Fruit fly (Drosophila melanogaster): ENCODE results near the gene Gr66a.
A peak's percentile ranks its signal among the peaks of the same experiment; 100 is the strongest.

The Gr66a gene

DNA sequence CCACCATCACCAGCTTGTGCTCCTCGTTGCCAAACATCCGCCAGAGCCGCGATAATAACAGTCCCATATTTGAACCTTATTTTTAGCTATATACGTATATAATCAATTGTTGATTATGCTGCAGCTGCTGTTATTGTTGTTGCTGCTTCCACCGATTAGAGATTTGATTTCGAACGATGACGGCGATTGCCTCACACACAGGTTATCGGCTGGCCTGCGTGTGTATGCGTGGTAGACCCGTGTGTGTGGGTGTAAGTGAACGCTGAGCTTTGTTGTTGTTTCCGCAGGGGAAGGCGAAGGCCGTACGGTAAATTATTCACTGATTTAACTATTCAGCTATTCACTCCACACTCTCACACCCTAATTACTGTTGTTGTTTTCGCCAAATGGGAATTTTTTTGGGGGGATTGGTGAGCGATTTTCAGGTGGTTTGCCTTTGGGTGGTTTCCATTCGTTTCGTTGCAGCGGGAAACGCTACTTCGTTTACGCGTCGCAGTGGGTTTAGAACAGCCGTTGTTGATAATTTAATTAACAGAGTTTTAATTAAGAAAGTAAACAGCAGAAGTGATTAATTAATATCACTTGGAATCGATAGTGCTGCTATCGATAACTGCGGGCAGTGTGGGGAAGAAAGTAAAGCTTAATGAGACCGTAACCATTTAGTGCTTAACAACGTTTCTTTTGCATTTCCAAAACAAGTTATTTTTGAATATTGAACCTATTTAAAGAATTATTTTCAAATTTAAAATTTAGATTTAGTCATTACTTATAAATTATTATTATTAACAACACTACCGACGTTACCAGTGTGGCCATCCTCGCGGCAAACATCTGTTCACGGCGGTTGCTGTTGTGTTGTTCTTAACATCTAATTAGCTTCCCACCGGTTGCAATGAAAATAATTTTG is 7.3 kb downstream of the Gr66a start, which contains the start of the genes Arl5 and CG13671 (continued):
- TF ChIP-seq CG7368 (GFP tag; optimal IDR thresholded peaks at IDR 0.05) (no peak), CG6792 (GFP tag; optimal IDR thresholded peaks at IDR 0.05) (peak; percentile 72), Gug (GFP tag; IDR thresholded peaks at IDR 0.05) (peak; percentile 70), Hr38 (GFP tag; optimal IDR thresholded peaks at IDR 0.05) (no peak), Hr4 (GFP tag; optimal IDR thresholded peaks at IDR 0.05) (peak; percentile 69), CG6808 (GFP tag; optimal IDR thresholded peaks at IDR 0.05) (peak; percentile 20), Blimp-1 (GFP tag; optimal IDR thresholded peaks at IDR 0.05) (no peak), spab (GFP tag; optimal IDR thresholded peaks at IDR 0.05) (no peak), Eip93F (GFP tag; optimal IDR thresholded peaks at IDR 0.05) (peak; percentile 58), CG3919 (GFP tag; optimal IDR thresholded peaks at IDR 0.05) (peak; percentile 80), Lpt (GFP tag; optimal IDR thresholded peaks at IDR 0.05) (peak; percentile 39), dac (GFP tag; optimal IDR thresholded peaks at IDR 0.05) (peak; percentile 21), achi (GFP tag; optimal IDR thresholded peaks at IDR 0.05) (peak; percentile 74), OdsH (GFP tag; optimal IDR thresholded peaks at IDR 0.05) (peak; percentile 86), dsx (GFP tag; optimal IDR thresholded peaks at IDR 0.05; ENCODE audit: poor library complexity, severe bottlenecking) (peak; percentile 44), salr (GFP tag; optimal IDR thresholded peaks at IDR 0.05) (peak in 1 of 2 experiments; percentile 71), eg (GFP tag; IDR thresholded peaks at IDR 0.05) (no peak; the same call in 1 of the 3 replicates), CG11902 (GFP tag; optimal IDR thresholded peaks at IDR 0.05) (peak; percentile 67), Ets96B (tag; optimal IDR thresholded peaks at IDR 0.05) (peak; percentile 63), CG9139 (GFP tag; optimal IDR thresholded peaks at IDR 0.05) (no peak), net (GFP tag; optimal IDR thresholded peaks at IDR 0.05) (peak; percentile 65), CG6854 (GFP tag; optimal IDR thresholded peaks at IDR 0.05) (no peak), CG6163 (GFP tag; IDR thresholded peaks at IDR 0.05) (no peak; the same call in 1 of the 3 replicates), Sox102F (GFP tag; optimal IDR thresholded peaks at IDR 0.05) (no peak), CG8632 (GFP tag; optimal IDR thresholded peaks at IDR 0.05) (peak; percentile 65), CG3032 (tag; optimal IDR thresholded peaks at IDR 0.05) (peak; percentile 51), Eip75B (GFP tag; optimal IDR thresholded peaks at IDR 0.05) (no peak)

DNA sequence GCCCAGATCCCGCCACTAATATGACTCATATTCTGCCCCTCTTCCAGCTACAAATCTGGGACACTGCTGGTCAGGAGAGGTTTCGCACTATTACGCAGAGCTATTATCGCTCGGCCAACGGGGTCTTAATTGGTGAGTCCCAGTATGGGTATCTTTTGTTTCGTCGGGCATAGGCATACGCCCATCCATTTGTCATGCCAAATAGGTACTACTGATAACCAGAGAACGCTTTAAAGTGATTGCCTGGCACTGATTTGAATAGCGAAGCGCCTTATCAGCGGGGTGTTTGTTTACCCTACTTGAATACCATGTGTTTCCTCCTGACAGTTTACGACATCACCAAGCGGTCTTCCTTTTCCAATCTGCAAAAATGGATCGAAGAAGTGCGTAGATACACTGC is 9.3 kb downstream of the Gr66a start:
- no peak for TF ChIP-seq acj6 (GFP tag; optimal IDR thresholded peaks at IDR 0.05)
- TF ChIP-seq lz (GFP tag; optimal IDR thresholded peaks at IDR 0.05), result no peak
- no peak for TF ChIP-seq CG7368 (GFP tag; optimal IDR thresholded peaks at IDR 0.05)
- TF ChIP-seq CG32006 (GFP tag; optimal IDR thresholded peaks at IDR 0.05), result no peak
- TF ChIP-seq OdsH (GFP tag; optimal IDR thresholded peaks at IDR 0.05), result no peak
- no peak for TF ChIP-seq Smox (GFP tag; optimal IDR thresholded peaks at IDR 0.05)
- TF ChIP-seq Ets21C (GFP tag; optimal IDR thresholded peaks at IDR 0.05), result no peak
- TF ChIP-seq eg (GFP tag; IDR thresholded peaks at IDR 0.05), result no peak
- no peak for TF ChIP-seq CG16779 (tag; optimal IDR thresholded peaks at IDR 0.05)

DNA sequence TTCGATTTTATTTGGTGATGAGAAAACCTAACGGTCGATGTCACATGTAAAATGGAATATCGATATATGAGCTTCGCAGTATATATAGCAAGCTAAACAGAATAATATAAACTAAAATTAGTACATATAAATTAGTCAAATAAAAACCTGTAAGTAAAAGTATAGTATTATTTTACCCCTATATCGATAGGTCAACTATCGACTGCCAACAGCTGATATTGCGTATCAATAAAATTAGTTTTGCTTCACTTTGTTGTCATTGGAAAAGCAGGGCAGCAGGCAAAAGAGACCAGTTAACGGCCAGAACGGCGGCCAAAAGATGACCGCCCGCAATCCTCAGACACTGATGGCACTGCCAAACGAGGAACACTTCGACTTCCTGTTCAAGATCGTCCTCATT is 9.8 kb downstream of the Gr66a start, which contains the start of gene Rab19:
Gene Rab19 (plus strand): TSS at position 78 of the 400 bp plus-strand sequence.
- TF ChIP-seq pdm3 (GFP tag; optimal IDR thresholded peaks at IDR 0.05) (no peak), dsx (GFP tag; optimal IDR thresholded peaks at IDR 0.05; ENCODE audit: poor library complexity, severe bottlenecking) (peak; percentile 69), Sox102F (GFP tag; optimal IDR thresholded peaks at IDR 0.05) (no peak), Eip78C (GFP tag) (peak; percentile 43), svp (GFP tag) (peak; percentile 92), OdsH (GFP tag; optimal IDR thresholded peaks at IDR 0.05) (no peak), Blimp-1 (GFP tag; optimal IDR thresholded peaks at IDR 0.05) (peak; percentile 60), fkh (GFP tag; optimal IDR thresholded peaks at IDR 0.05) (peak; percentile 33)

Data from whole organism, prepupa.